Worm (Caenorhabditis elegans) whole organism, L2 larva: ENCODE measurements around the gene sptl-1.

ENCODE experiments used
- C34F6.9 ChIP-seq: fragments of 150-350 bp; optimal IDR thresholded peaks from 2 replicates; lab custom pipeline; 2014; ENCODE audit warnings: missing biosample characterization, missing genetic modification characterization
- Y55F3AM.14 ChIP-seq: fragments of 200-800 bp; sonication (Bioruptor generic); optimal IDR thresholded peaks from 2 replicates; lab custom pipeline; 2018; ENCODE audit warnings: mild to moderate bottlenecking, missing genetic modification characterization, missing compliant biosample characterization
- alr-1 ChIP-seq: fragments of 150-350 bp; optimal IDR thresholded peaks from 2 replicates; lab custom pipeline; 2014; ENCODE audit warnings: missing biosample characterization, missing genetic modification characterization
- ama-1 ChIP-seq: fragments of 150-350 bp; optimal IDR thresholded peaks from 2 replicates; lab custom pipeline; 2018; ENCODE audit warnings: inconsistent platforms
- blmp-1 ChIP-seq: sonication (generic microtip); optimal IDR thresholded peaks from 2 replicates; lab custom pipeline; 2017; ENCODE audit warnings: missing genetic modification characterization, mild to moderate bottlenecking, missing compliant biosample characterization, antibody characterized with exemption, moderate library complexity; ENCODE audit not compliant: insufficient read depth
- ceh-16 ChIP-seq: fragments of 150-350 bp; optimal IDR thresholded peaks from 2 replicates; lab custom pipeline; 2014; ENCODE audit warnings: missing biosample characterization, missing genetic modification characterization
- ceh-82 ChIP-seq: fragments of 150-350 bp; optimal IDR thresholded peaks from 2 replicates; lab custom pipeline; 2014; ENCODE audit warnings: missing biosample characterization, missing genetic modification characterization
- crh-2 ChIP-seq: sonication (generic microtip); optimal IDR thresholded peaks from 2 replicates; lab custom pipeline; 2017; ENCODE audit warnings: missing biosample characterization, missing genetic modification characterization
- egl-27 ChIP-seq: sonication (generic microtip); optimal IDR thresholded peaks from 3 replicates; lab custom pipeline; 2017; ENCODE audit warnings: missing biosample characterization, missing genetic modification reagents, missing genetic modification characterization
- elt-3 ChIP-seq: sonication (generic microtip); optimal IDR thresholded peaks from 2 replicates; lab custom pipeline; 2017; ENCODE audit warnings: missing biosample characterization, missing genetic modification characterization
- fos-1 ChIP-seq: fragments of 150-350 bp; optimal IDR thresholded peaks from 2 replicates; lab custom pipeline; 2014; ENCODE audit warnings: missing biosample characterization, missing genetic modification characterization
- gmeb-1 ChIP-seq: fragments of 150-350 bp; optimal IDR thresholded peaks from 2 replicates; lab custom pipeline; 2014; ENCODE audit warnings: missing biosample characterization, missing genetic modification characterization
- lin-11 ChIP-seq: fragments of 150-350 bp; sonication (generic microtip); optimal IDR thresholded peaks from 2 replicates; lab custom pipeline; 2014; ENCODE audit warnings: missing biosample characterization, missing genetic modification characterization, inconsistent platforms, mixed read lengths
- lin-13 ChIP-seq: fragments of 150-350 bp; optimal IDR thresholded peaks from 2 replicates; lab custom pipeline; 2014; ENCODE audit warnings: missing biosample characterization, missing genetic modification reagents, missing genetic modification characterization
- lin-39 ChIP-seq: fragments of 150-350 bp; optimal IDR thresholded peaks from 2 replicates; lab custom pipeline; 2014; ENCODE audit warnings: missing biosample characterization, missing genetic modification reagents, missing genetic modification characterization
- lsy-2 ChIP-seq, 2 experiments: fragments of 150-350 bp in 1 of 2; sonication (generic microtip) in 1 of 2; optimal IDR thresholded peaks; 2 replicates each; lab custom pipeline; 2014 to 2017; ENCODE audit warnings: missing biosample characterization in 2 of 2, missing genetic modification characterization in 2 of 2
- mab-5 ChIP-seq: fragments of 150-350 bp; optimal IDR thresholded peaks from 2 replicates; lab custom pipeline; 2014; ENCODE audit warnings: missing biosample characterization, missing genetic modification characterization
- nhr-11 ChIP-seq: fragments of 150-350 bp; optimal IDR thresholded peaks from 2 replicates; lab custom pipeline; 2014; ENCODE audit warnings: missing biosample characterization, missing genetic modification characterization
- nhr-12 ChIP-seq: fragments of 150-350 bp; optimal IDR thresholded peaks from 2 replicates; lab custom pipeline; 2014; ENCODE audit warnings: missing biosample characterization, missing genetic modification characterization
- nhr-23 ChIP-seq: fragments of 150-350 bp; optimal IDR thresholded peaks from 2 replicates; lab custom pipeline; 2014; ENCODE audit warnings: missing biosample characterization, missing genetic modification reagents, missing genetic modification characterization
- nhr-237 ChIP-seq: fragments of 150-350 bp; optimal IDR thresholded peaks from 2 replicates; lab custom pipeline; 2014; ENCODE audit warnings: missing biosample characterization, missing genetic modification characterization
- nhr-25 ChIP-seq: fragments of 150-350 bp; sonication (generic microtip); optimal IDR thresholded peaks from 3 replicates; lab custom pipeline; 2014; ENCODE audit warnings: missing biosample characterization, missing genetic modification characterization
- nhr-6 ChIP-seq: fragments of 150-350 bp; optimal IDR thresholded peaks from 2 replicates; lab custom pipeline; 2014; ENCODE audit warnings: missing biosample characterization, missing genetic modification characterization
- peb-1 ChIP-seq: fragments of 150-350 bp; optimal IDR thresholded peaks from 2 replicates; lab custom pipeline; 2014; ENCODE audit warnings: missing biosample characterization, missing genetic modification characterization
- sem-4 ChIP-seq: fragments of 150-350 bp; optimal IDR thresholded peaks from 2 replicates; lab custom pipeline; 2014; ENCODE audit warnings: missing biosample characterization, missing genetic modification reagents, missing genetic modification characterization
- skn-1 ChIP-seq: sonication (generic microtip); optimal IDR thresholded peaks from 2 replicates; lab custom pipeline; 2017; ENCODE audit warnings: missing biosample characterization, missing genetic modification characterization
- snpc-4 ChIP-seq: fragments of 150-350 bp; optimal IDR thresholded peaks from 2 replicates; lab custom pipeline; 2014; ENCODE audit warnings: missing biosample characterization, missing genetic modification characterization
- unc-55 ChIP-seq: fragments of 150-350 bp; sonication (generic microtip); optimal IDR thresholded peaks from 3 replicates; lab custom pipeline; 2014; ENCODE audit warnings: missing biosample characterization, missing genetic modification reagents, missing genetic modification characterization
- unc-62 ChIP-seq: fragments of 150-350 bp; optimal IDR thresholded peaks from 2 replicates; lab custom pipeline; 2014; ENCODE audit warnings: missing biosample characterization, missing genetic modification reagents, missing genetic modification characterization
- ztf-1 ChIP-seq: fragments of 200-800 bp; sonication (Bioruptor generic); conservative IDR thresholded peaks from 2 replicates; pipeline ENCODE4 v1.3.6; 2022; ENCODE audit warnings: missing genetic modification characterization, missing compliant biosample characterization
- ztf-11 ChIP-seq: sonication (generic microtip); optimal IDR thresholded peaks from 2 replicates; lab custom pipeline; 2017; ENCODE audit warnings: missing biosample characterization, missing genetic modification characterization
- ztf-4 ChIP-seq: fragments of 150-350 bp; optimal IDR thresholded peaks from 2 replicates; lab custom pipeline; 2014; ENCODE audit warnings: missing biosample characterization, missing genetic modification characterization

Gene sptl-1

DNA sequence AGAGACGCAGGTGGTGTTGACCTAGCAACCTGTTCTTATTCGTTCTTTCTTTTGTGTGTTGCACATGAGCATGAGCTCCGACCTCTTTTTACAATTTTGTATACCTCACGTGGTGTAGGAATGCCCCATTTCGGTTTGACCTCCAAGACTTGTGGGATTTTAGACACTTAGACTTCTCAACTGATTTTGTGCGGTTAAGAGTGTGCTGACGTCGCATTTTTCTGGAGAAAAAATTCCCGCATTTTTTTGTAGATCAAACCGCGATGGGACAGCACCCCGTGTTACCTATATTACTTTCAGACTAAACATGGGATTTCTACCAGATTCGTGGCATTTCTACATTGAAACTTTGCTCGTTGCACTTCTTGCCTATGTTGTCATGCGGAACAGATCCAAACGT lies at the start of gene sptl-1:
TSS of gene sptl-1 (plus strand) at position 301 of the 400 bp plus-strand sequence.
- TF ChIP-seq lsy-2 (tag; optimal IDR thresholded peaks at IDR 0.05; lab: Kevin White, UChicago): no peak
- no peak for TF ChIP-seq egl-27 (tag; lab: Kevin White, UChicago)
- TF ChIP-seq ama-1 (lab: Kevin White, UChicago): no peak
- TF ChIP-seq lin-39 (tag; lab: Kevin White, UChicago): no peak
- TF ChIP-seq crh-2 (tag; lab: Kevin White, UChicago): no peak
- TF ChIP-seq nhr-6 (tag; lab: Kevin White, UChicago): no peak
- TF ChIP-seq lin-13 (GFP tag; lab: Kevin White, UChicago): no peak
- no peak for TF ChIP-seq blmp-1 (tag; lab: Kevin White, UChicago)
- TF ChIP-seq nhr-237: no peak
- no peak for TF ChIP-seq ztf-1 (GFP tag; lab: Robert Waterston, UW)
- TF ChIP-seq gmeb-1 (tag; lab: Kevin White, UChicago): no peak
- TF ChIP-seq C34F6.9 (tag; lab: Kevin White, UChicago): no peak
- no peak for TF ChIP-seq ztf-11
- TF ChIP-seq Y55F3AM.14: no peak
- TF ChIP-seq, all 48 proteins: peak for 0

- TF ChIP-seq skn-1 (tag; lab: Kevin White, UChicago): no peak
- no peak for TF ChIP-seq snpc-4 (tag; lab: Kevin White, UChicago)
- TF ChIP-seq sem-4: no peak
- no peak for TF ChIP-seq nhr-11 (tag; lab: Kevin White, UChicago)
- no peak for TF ChIP-seq lsy-2 (tag; optimal IDR thresholded peaks at IDR 0.05; lab: Kevin White, UChicago)
- no peak for TF ChIP-seq unc-55 (GFP tag; lab: Kevin White, UChicago)
- no peak for TF ChIP-seq ceh-16 (tag; lab: Kevin White, UChicago)
- no peak for TF ChIP-seq crh-2 (tag; lab: Kevin White, UChicago)
- no peak for TF ChIP-seq peb-1 (tag; lab: Kevin White, UChicago)
- TF ChIP-seq, all 48 proteins: peak for 0
Observed at ce11 chrII:4793-5192, 46.7 kb upstream of the sptl-1 start.

DNA sequence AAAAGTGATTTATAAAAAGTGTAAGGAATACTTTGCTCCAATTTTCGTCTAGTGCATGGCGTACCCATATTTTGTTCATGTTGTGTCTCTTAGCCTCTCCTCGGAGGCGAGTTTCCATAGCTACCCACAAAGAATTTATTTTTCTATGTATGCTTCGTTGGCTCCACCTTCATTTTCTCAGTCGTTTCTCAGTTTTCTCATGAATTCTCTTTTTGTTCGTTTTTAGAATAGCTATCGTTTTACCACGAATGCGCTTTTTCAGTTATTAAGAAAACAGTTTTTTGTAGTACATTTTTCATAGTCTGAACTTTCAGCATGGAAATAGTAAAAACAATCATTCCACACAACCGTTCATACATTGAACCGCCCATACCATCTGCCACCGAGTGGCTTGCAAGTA lies 45.1 kb upstream of the sptl-1 start, which contains the start of gene osta-1:
TSS of gene osta-1 (plus strand) at position 309 of the 400 bp plus-strand sequence.
- no peak for TF ChIP-seq ztf-11
- no peak for TF ChIP-seq lin-11 (tag; lab: Kevin White, UChicago)
- TF ChIP-seq skn-1 (tag; lab: Kevin White, UChicago): no peak
- TF ChIP-seq nhr-6 (tag; lab: Kevin White, UChicago): peak; percentile 87
- TF ChIP-seq Y55F3AM.14: no peak

- TF ChIP-seq fos-1 (tag; lab: Kevin White, UChicago): no peak
- peak; percentile 88 for TF ChIP-seq nhr-6 (tag; lab: Kevin White, UChicago)
- TF ChIP-seq lin-39 (tag; lab: Kevin White, UChicago): no peak
Observed at ce11 chrII:8212-8611, 43.2 kb upstream of the sptl-1 start.

DNA sequence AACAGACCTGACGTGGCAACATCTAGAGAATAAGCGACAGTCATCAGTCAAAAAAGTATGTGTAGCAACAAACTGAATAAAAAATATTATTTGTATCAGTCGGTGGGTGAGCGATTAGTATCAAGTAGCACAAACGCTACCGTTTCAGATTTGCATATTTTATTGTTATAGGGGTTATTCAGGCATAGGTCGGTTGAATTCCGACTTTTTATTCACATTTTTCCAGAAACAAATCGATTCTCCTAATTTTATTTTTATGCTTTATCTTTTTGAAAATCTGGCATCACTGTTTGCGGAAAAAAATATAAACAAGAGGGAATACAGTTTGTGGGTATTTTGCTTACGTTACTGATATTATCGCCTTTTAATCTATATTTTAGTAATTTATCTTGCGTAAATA lies 39.7 kb upstream of the sptl-1 start, which contains the start of gene best-4:
TSS of gene best-4 (minus strand) at position 101 of the 400 bp plus-strand sequence.
- TF ChIP-seq snpc-4 (tag; lab: Kevin White, UChicago) (no peak), sem-4 (no peak), nhr-12 (tag; lab: Kevin White, UChicago) (no peak), ceh-82 (no peak), nhr-23 (tag; lab: Kevin White, UChicago) (no peak), nhr-11 (tag; lab: Kevin White, UChicago) (no peak), elt-3 (tag; lab: Kevin White, UChicago) (no peak), Y55F3AM.14 (no peak), peb-1 (tag; lab: Kevin White, UChicago) (no peak), ztf-4 (tag; lab: Kevin White, UChicago) (no peak), unc-55 (GFP tag; lab: Kevin White, UChicago) (no peak), unc-62 (GFP tag; lab: Kevin White, UChicago) (no peak), nhr-237 (no peak), nhr-25 (tag; lab: Kevin White, UChicago) (no peak)
- TF ChIP-seq, all 48 proteins: peak for 0

ce11 chrII:12685-13084 lies 38.8 kb upstream of the sptl-1 start, which contains the start of gene best-3:
Gene best-3 (plus strand): TSS chrII:12985.
- no peak for TF ChIP-seq lsy-2 (tag; optimal IDR thresholded peaks at IDR 0.05; lab: Kevin White, UChicago)
- no peak for TF ChIP-seq mab-5 (tag; lab: Kevin White, UChicago)
- TF ChIP-seq egl-27 (tag; lab: Kevin White, UChicago): no peak
- TF ChIP-seq lin-13 (GFP tag; lab: Kevin White, UChicago): no peak
- TF ChIP-seq alr-1: no peak
